Worm (Caenorhabditis elegans) whole organism, L1 larva: ENCODE data around the gene R05G9R.1.

Experiments
- C04F5.9 ChIP-seq: sonication (generic microtip); optimal IDR thresholded peaks from 2 replicates; lab custom pipeline; 2016; ENCODE audit warnings: missing genetic modification characterization, missing compliant biosample characterization
- C34B4.2 ChIP-seq: sonication (generic microtip); optimal IDR thresholded peaks from 2 replicates; lab custom pipeline; 2017; ENCODE audit warnings: mild to moderate bottlenecking, missing genetic modification characterization, missing compliant biosample characterization
- Y116A8C.19 ChIP-seq: sonication (generic microtip); optimal IDR thresholded peaks from 2 replicates; lab custom pipeline; 2016; ENCODE audit warnings: missing compliant biosample characterization, missing genetic modification characterization, borderline replicate concordance
- ama-1 ChIP-seq: fragments of 150-350 bp; optimal IDR thresholded peaks from 2 replicates; lab custom pipeline; 2014
- ceh-8 ChIP-seq: fragments of 200-800 bp; sonication (Bioruptor generic); optimal IDR thresholded peaks from 2 replicates; lab custom pipeline; 2018; ENCODE audit warnings: mild to moderate bottlenecking, missing genetic modification characterization, moderate library complexity, missing compliant biosample characterization
- ceh-82 ChIP-seq, 3 experiments: fragments of 150-350 bp in 1 of 3; sonication (generic microtip) in 2 of 3; optimal IDR thresholded peaks; 2 replicates each; lab custom pipeline; 2014 to 2017; ENCODE audit warnings: missing biosample characterization in 3 of 3, missing genetic modification characterization in 3 of 3
- ceh-90 ChIP-seq: sonication (generic microtip); optimal IDR thresholded peaks from 2 replicates; lab custom pipeline; 2016; ENCODE audit warnings: missing genetic modification characterization, missing compliant biosample characterization
- elt-2 ChIP-seq: sonication (generic microtip); optimal IDR thresholded peaks from 2 replicates; lab custom pipeline; 2016; ENCODE audit warnings: missing genetic modification characterization, mild to moderate bottlenecking, inconsistent platforms, missing compliant biosample characterization, missing genetic modification reagents
- elt-3 ChIP-seq, 6 experiments: fragments of 150-350 bp in 1 of 6; sonication (generic microtip); optimal IDR thresholded peaks; 2 replicates each; lab custom pipeline; 2017 to 2018; ENCODE audit warnings: missing biosample characterization in 6 of 6, missing genetic modification characterization in 6 of 6, inconsistent platforms in 1 of 6
- fkh-10 ChIP-seq: sonication (generic microtip); optimal IDR thresholded peaks from 2 replicates; lab custom pipeline; 2017; ENCODE audit warnings: missing biosample characterization, missing genetic modification reagents, missing genetic modification characterization
- fkh-8 ChIP-seq: sonication (generic microtip); optimal IDR thresholded peaks from 2 replicates; lab custom pipeline; 2016; ENCODE audit warnings: mild to moderate bottlenecking, missing genetic modification characterization, missing compliant biosample characterization
- hlh-17 ChIP-seq: fragments of 200-800 bp; sonication (Bioruptor generic); optimal IDR thresholded peaks from 2 replicates; lab custom pipeline; 2018; ENCODE audit warnings: missing genetic modification characterization, mild to moderate bottlenecking, missing compliant biosample characterization, moderate library complexity, borderline replicate concordance
- hlh-4 ChIP-seq: sonication (generic microtip); optimal IDR thresholded peaks from 2 replicates; lab custom pipeline; 2016; ENCODE audit warnings: mild to moderate bottlenecking, missing genetic modification characterization, missing compliant biosample characterization
- irx-1 ChIP-seq: sonication (generic microtip); optimal IDR thresholded peaks from 2 replicates; lab custom pipeline; 2016; ENCODE audit warnings: missing genetic modification characterization, missing compliant biosample characterization
- isw-1 ChIP-seq: fragments of 200-800 bp; sonication (Bioruptor generic); IDR thresholded peaks from 2 replicates; pipeline ENCODE4 v1.3.6; 2022; ENCODE audit warnings: missing genetic modification characterization, missing compliant biosample characterization
- jun-1 ChIP-seq: fragments of 150-350 bp; optimal IDR thresholded peaks from 2 replicates; lab custom pipeline; 2014; ENCODE audit warnings: missing biosample characterization, missing genetic modification reagents, missing genetic modification characterization
- lin-13 ChIP-seq: fragments of 150-350 bp; optimal IDR thresholded peaks from 2 replicates; lab custom pipeline; 2014; ENCODE audit warnings: missing biosample characterization, missing genetic modification reagents, missing genetic modification characterization
- lin-14 ChIP-seq: fragments of 200-800 bp; sonication (Bioruptor generic); optimal IDR thresholded peaks from 2 replicates; lab custom pipeline; 2018; ENCODE audit warnings: mild to moderate bottlenecking, missing genetic modification characterization, moderate library complexity, missing compliant biosample characterization
- lin-35 ChIP-seq, 2 experiments: fragments of 150-350 bp; optimal IDR thresholded peaks; 2 replicates each; lab custom pipeline; 2014; ENCODE audit warnings: missing biosample characterization in 2 of 2, missing genetic modification characterization in 2 of 2, missing genetic modification reagents in 2 of 2
- lin-39 ChIP-seq: fragments of 150-350 bp; optimal IDR thresholded peaks from 2 replicates; lab custom pipeline; 2014; ENCODE audit warnings: missing biosample characterization, missing genetic modification reagents, missing genetic modification characterization
- lsy-2 ChIP-seq, 2 experiments: fragments of 150-350 bp; optimal IDR thresholded peaks; 2 replicates each; lab custom pipeline; 2014; ENCODE audit warnings: missing biosample characterization in 2 of 2, missing genetic modification characterization in 2 of 2
- mab-9 ChIP-seq: fragments of 200-800 bp; sonication (Bioruptor generic); IDR thresholded peaks from 2 replicates; pipeline ENCODE4 v1.3.6; 2022; ENCODE audit warnings: missing genetic modification reagents, missing genetic modification characterization, missing compliant biosample characterization
- mef-2 ChIP-seq: fragments of 150-350 bp; optimal IDR thresholded peaks from 2 replicates; lab custom pipeline; 2014; ENCODE audit warnings: missing biosample characterization, missing genetic modification characterization
- mep-1 ChIP-seq: fragments of 150-350 bp; optimal IDR thresholded peaks from 2 replicates; lab custom pipeline; 2014; ENCODE audit warnings: missing biosample characterization, missing genetic modification characterization
- nhr-11 ChIP-seq: fragments of 150-350 bp; optimal IDR thresholded peaks from 2 replicates; lab custom pipeline; 2014; ENCODE audit warnings: missing biosample characterization, missing genetic modification characterization
- nhr-19 ChIP-seq: fragments of 200-800 bp; sonication (Bioruptor generic); conservative IDR thresholded peaks from 2 replicates; pipeline ENCODE4 v1.3.6; 2022; ENCODE audit warnings: missing genetic modification characterization, missing compliant biosample characterization
- nhr-20 ChIP-seq: sonication (generic microtip); optimal IDR thresholded peaks from 2 replicates; lab custom pipeline; 2016; ENCODE audit warnings: mild to moderate bottlenecking, missing genetic modification characterization, missing compliant biosample characterization
- nhr-237 ChIP-seq: fragments of 150-350 bp; optimal IDR thresholded peaks from 2 replicates; lab custom pipeline; 2014; ENCODE audit warnings: missing biosample characterization, missing genetic modification characterization
- nhr-47 ChIP-seq: sonication (generic microtip); optimal IDR thresholded peaks from 2 replicates; lab custom pipeline; 2016; ENCODE audit warnings: mild to moderate bottlenecking, missing genetic modification characterization, moderate library complexity, missing compliant biosample characterization
- nhr-71 ChIP-seq: sonication (generic microtip); optimal IDR thresholded peaks from 2 replicates; lab custom pipeline; 2016; ENCODE audit warnings: mild to moderate bottlenecking, missing genetic modification characterization, moderate library complexity, missing compliant biosample characterization
- nhr-84 ChIP-seq: sonication (generic microtip); optimal IDR thresholded peaks from 2 replicates; lab custom pipeline; 2017; ENCODE audit warnings: missing biosample characterization, missing genetic modification characterization
- nhr-85 ChIP-seq: sonication (generic microtip); peaks from one replicate; lab custom pipeline; 2016; ENCODE audit warnings: missing genetic modification characterization, inconsistent platforms, missing compliant biosample characterization
- nhr-90 ChIP-seq: sonication (generic microtip); optimal IDR thresholded peaks from 2 replicates; lab custom pipeline; 2016; ENCODE audit warnings: mild to moderate bottlenecking, missing genetic modification characterization, missing compliant biosample characterization; ENCODE audit not compliant: poor library complexity
- pax-3 ChIP-seq: fragments of 200-800 bp; sonication (Bioruptor generic); optimal IDR thresholded peaks from 2 replicates; lab custom pipeline; 2018; ENCODE audit warnings: mild to moderate bottlenecking, missing genetic modification characterization, moderate library complexity, missing compliant biosample characterization
- rnt-1 ChIP-seq: sonication (generic microtip); optimal IDR thresholded peaks from 2 replicates; lab custom pipeline; 2016; ENCODE audit warnings: mild to moderate bottlenecking, missing genetic modification characterization, moderate library complexity, missing compliant biosample characterization
- snpc-4 ChIP-seq: fragments of 150-350 bp; optimal IDR thresholded peaks from 2 replicates; lab custom pipeline; 2014; ENCODE audit warnings: missing biosample characterization, missing genetic modification characterization
- sox-4 ChIP-seq: sonication (generic microtip); optimal IDR thresholded peaks from 2 replicates; lab custom pipeline; 2016; ENCODE audit warnings: missing genetic modification characterization, missing compliant biosample characterization
- sup-37 ChIP-seq: fragments of 200-800 bp; sonication (Bioruptor generic); optimal IDR thresholded peaks from 2 replicates; lab custom pipeline; 2018; ENCODE audit warnings: mild to moderate bottlenecking, missing genetic modification characterization, missing compliant biosample characterization
- tbx-2 ChIP-seq: sonication (generic microtip); optimal IDR thresholded peaks from 2 replicates; lab custom pipeline; 2016; ENCODE audit warnings: missing genetic modification characterization, missing compliant biosample characterization
- unc-130 ChIP-seq: fragments of 150-350 bp; optimal IDR thresholded peaks from 2 replicates; lab custom pipeline; 2017; ENCODE audit warnings: missing biosample characterization, missing genetic modification characterization, inconsistent platforms
- unc-62 ChIP-seq: fragments of 150-350 bp; optimal IDR thresholded peaks from 2 replicates; lab custom pipeline; 2014; ENCODE audit warnings: missing biosample characterization, missing genetic modification reagents, missing genetic modification characterization
- unc-86 ChIP-seq: sonication (generic microtip); optimal IDR thresholded peaks from 2 replicates; lab custom pipeline; 2016; ENCODE audit warnings: missing genetic modification characterization, missing compliant biosample characterization
- unc-98 ChIP-seq: fragments of 200-800 bp; sonication (Bioruptor generic); IDR thresholded peaks from 2 replicates; pipeline ENCODE4 v1.3.6; 2022; ENCODE audit warnings: missing genetic modification characterization, missing compliant biosample characterization
- xbp-1 ChIP-seq: sonication (generic microtip); optimal IDR thresholded peaks from 2 replicates; lab custom pipeline; 2016; ENCODE audit warnings: missing genetic modification characterization, missing compliant biosample characterization
- ztf-11 ChIP-seq, 2 experiments: sonication (generic microtip); optimal IDR thresholded peaks; 2 replicates each; lab custom pipeline; 2016 to 2017; ENCODE audit warnings: missing genetic modification characterization in 2 of 2, missing biosample characterization in 1 of 2, missing compliant biosample characterization in 1 of 2
- ztf-4 ChIP-seq: fragments of 150-350 bp; optimal IDR thresholded peaks from 2 replicates; lab custom pipeline; 2014; ENCODE audit warnings: missing biosample characterization, missing genetic modification characterization

Gene R05G9R.1

ce11 chrII:6491817-6492452 is 21.9 kb downstream of the R05G9R.1 start, which contains the start of the genes T28D9.11 and T28D9.1 (continued):
- TF ChIP-seq rnt-1 (tag; lab: Kevin White, UChicago) (peak; percentile 58), elt-2 (tag; lab: Kevin White, UChicago) (no peak), ztf-4 (tag; lab: Kevin White, UChicago) (peak; percentile 23), hlh-4 (tag; lab: Kevin White, UChicago) (no peak), sox-4 (tag; lab: Kevin White, UChicago) (no peak), unc-86 (tag; lab: Kevin White, UChicago) (peak; percentile 53), ceh-8 (GFP tag; lab: Kevin White, UChicago) (no peak), fkh-10 (GFP tag; lab: Kevin White, UChicago) (peak; percentile 50), nhr-20 (tag; lab: Kevin White, UChicago) (peak; percentile 32), xbp-1 (tag; lab: Kevin White, UChicago) (peak; percentile 6), nhr-85 (tag; lab: Kevin White, UChicago) (no peak), ceh-82 (tag; optimal IDR thresholded peaks at IDR 0.05; lab: Kevin White, UChicago) (peak in 2 of 3 experiments; percentile 56 to 81), sup-37 (no peak), unc-62 (no peak), jun-1 (tag; lab: Kevin White, UChicago) (no peak), snpc-4 (tag; lab: Kevin White, UChicago) (peak; percentile 80), hlh-17 (no peak), lin-39 (tag; lab: Kevin White, UChicago) (no peak), nhr-84 (no peak), lin-35 (GFP tag; optimal IDR thresholded peaks at IDR 0.05; lab: Kevin White, UChicago) (peak in 1 of 2 experiments; percentile 56), nhr-11 (no peak), tbx-2 (peak; percentile 18), lin-13 (GFP tag; lab: Kevin White, UChicago) (peak; percentile 33), nhr-90 (tag; lab: Kevin White, UChicago) (no peak), nhr-47 (tag; lab: Kevin White, UChicago) (peak; percentile 56), lsy-2 (tag; optimal IDR thresholded peaks at IDR 0.05; lab: Kevin White, UChicago) (peak; percentile 46 to 71), unc-130 (no peak), isw-1 (no peak), pax-3 (no peak), mab-9 (GFP tag; lab: Robert Waterston, UW) (0 out of 2 replicates have a peak, but pooled peaks have one; percentile 25), lin-14 (GFP tag; lab: Kevin White, UChicago) (peak; percentile 88), fkh-8 (tag; lab: Kevin White, UChicago) (peak; percentile 87), nhr-71 (tag; lab: Kevin White, UChicago) (peak; percentile 55), ceh-90 (tag; lab: Kevin White, UChicago) (no peak), elt-3 (tag; optimal IDR thresholded peaks at IDR 0.05; lab: Kevin White, UChicago) (no peak), nhr-237 (no peak), unc-98 (GFP tag; lab: Robert Waterston, UW) (no peak), ama-1 (lab: Kevin White, UChicago) (peak; percentile 59), nhr-19 (GFP tag; lab: Robert Waterston, UW) (0 out of 2 replicates have a peak, but pooled peaks have one; percentile 16), C34B4.2 (tag; lab: Kevin White, UChicago) (no peak), C04F5.9 (no peak), Y116A8C.19 (no peak), ztf-11 (tag; optimal IDR thresholded peaks at IDR 0.05; lab: Kevin White, UChicago) (peak in 1 of 2 experiments; percentile 54), mef-2 (tag; lab: Kevin White, UChicago) (no peak), irx-1 (tag; lab: Kevin White, UChicago) (no peak), mep-1 (tag; lab: Kevin White, UChicago) (peak; percentile 30)
